Worm (Caenorhabditis elegans): ENCODE measurements around the gene ttr-37.

DNA sequence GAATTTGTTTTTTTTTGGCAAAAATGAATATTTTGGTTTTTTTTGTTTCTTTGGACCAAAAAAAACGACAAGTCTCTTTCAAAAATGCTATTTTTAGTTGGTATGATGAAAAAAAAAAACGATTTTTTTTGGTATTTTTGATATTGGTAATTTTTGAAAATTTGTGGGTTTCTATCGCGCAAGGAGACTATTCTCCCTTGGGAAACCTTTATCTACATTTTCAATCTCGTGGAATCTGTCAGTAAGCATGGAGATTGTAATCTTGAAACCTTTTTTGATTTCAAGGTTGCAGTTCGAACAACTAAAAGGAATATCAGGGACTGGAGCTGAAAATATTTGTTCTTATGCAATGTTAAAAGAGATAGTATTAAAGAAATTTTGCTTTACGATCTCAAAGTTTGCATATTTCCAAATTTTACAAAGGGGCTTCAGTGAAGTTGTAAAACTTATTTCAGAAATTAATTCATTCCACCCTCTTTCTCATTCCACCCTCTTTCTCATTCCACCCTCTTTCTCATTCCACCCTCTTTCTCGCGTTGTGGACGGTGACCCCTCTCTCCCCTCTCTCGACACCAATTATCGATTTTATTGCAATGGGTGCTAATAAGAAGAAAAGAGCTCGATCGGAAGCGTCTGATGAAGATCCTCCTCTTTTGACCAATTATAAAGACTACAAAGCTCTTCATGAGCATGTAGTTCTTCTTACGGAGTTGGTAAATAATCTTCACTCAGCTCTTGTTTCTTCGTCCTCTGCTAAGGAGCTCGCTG, 2.1 kb upstream of the ttr-37 start:
- TF ChIP-seq flt-1 (GFP tag; IDR thresholded peaks at IDR 0.05) = no peak
- no peak for TF ChIP-seq ref-1 (GFP tag; conservative IDR thresholded peaks at IDR 0.05)
- TF ChIP-seq cog-1 (tag; optimal IDR thresholded peaks at IDR 0.05) = no peak

All from whole organism, midembryonic.